Fruit fly (Drosophila melanogaster) whole organism, embryonic: Measurements from ENCODE around the gene CG31792.

Experiments
- ATbp ChIP-seq: fragments of 200-800 bp; sonication (Bioruptor generic); optimal IDR thresholded peaks from 2 replicates; lab custom pipeline; 2017; ENCODE audit warnings: missing biosample characterization, mild to moderate bottlenecking, missing genetic modification characterization, missing genetic modification reagents
- Atf6 ChIP-seq: fragments of 200-800 bp; sonication (Bioruptor generic); IDR thresholded peaks from 2 replicates; pipeline ENCODE4 v1.3.6; 2022; ENCODE audit warnings: missing biosample characterization, missing genetic modification characterization
- Bgb ChIP-seq: fragments of 200-800 bp; sonication (Bioruptor generic); IDR thresholded peaks from 2 replicates; pipeline ENCODE4 v1.3.6; 2022; ENCODE audit warnings: missing biosample characterization, missing genetic modification characterization; ENCODE audit not compliant: partially characterized antibody
- BtbVII ChIP-seq: fragments of 200-800 bp; sonication (Bioruptor generic); optimal IDR thresholded peaks from 3 replicates; lab custom pipeline; 2017; ENCODE audit warnings: missing biosample characterization, mild to moderate bottlenecking, missing genetic modification characterization
- CG10543 ChIP-seq: fragments of 200-800 bp; sonication (Bioruptor generic); optimal IDR thresholded peaks from 3 replicates; lab custom pipeline; 2017; ENCODE audit warnings: missing biosample characterization, mild to moderate bottlenecking, missing genetic modification characterization, moderate library complexity
- CG11695 ChIP-seq: fragments of 200-800 bp; sonication (Bioruptor generic); IDR thresholded peaks from 3 replicates; pipeline ENCODE4 v1.3.6; 2022; ENCODE audit warnings: missing biosample characterization, missing genetic modification characterization
- CG13296 ChIP-seq: fragments of 200-800 bp; sonication (Bioruptor generic); optimal IDR thresholded peaks from 3 replicates; lab custom pipeline; 2018; ENCODE audit warnings: missing biosample characterization, mild to moderate bottlenecking, missing genetic modification characterization
- CG15479 ChIP-seq: fragments of 200-800 bp; sonication (Bioruptor generic); optimal IDR thresholded peaks from 3 replicates; lab custom pipeline; 2019; ENCODE audit warnings: missing biosample characterization, mild to moderate bottlenecking, missing genetic modification characterization, moderate library complexity
- CG15514 ChIP-seq: fragments of 200-800 bp; sonication (Bioruptor generic); optimal IDR thresholded peaks from 3 replicates; lab custom pipeline; 2017; ENCODE audit warnings: missing biosample characterization, missing genetic modification characterization, mild to moderate bottlenecking, moderate library complexity, missing genetic modification reagents
- CG15696 ChIP-seq: fragments of 200-800 bp; sonication (Bioruptor generic); optimal IDR thresholded peaks from 2 replicates; lab custom pipeline; 2019; ENCODE audit warnings: missing biosample characterization, mild to moderate bottlenecking, missing genetic modification characterization, moderate library complexity
- CG17829 ChIP-seq: fragments of 200-800 bp; optimal IDR thresholded peaks from 2 replicates; lab custom pipeline; 2019; ENCODE audit warnings: missing biosample characterization, mild to moderate bottlenecking, missing genetic modification characterization, moderate library complexity
- CG3065 ChIP-seq: fragments of 200-800 bp; sonication (Bioruptor generic); optimal IDR thresholded peaks from 2 replicates; lab custom pipeline; 2016; ENCODE audit warnings: missing biosample characterization, missing genetic modification characterization
- CG31224 ChIP-seq: fragments of 200-800 bp; sonication (Bioruptor generic); IDR thresholded peaks from 2 replicates; pipeline ENCODE4 v1.3.6; 2022; ENCODE audit warnings: missing biosample characterization, missing genetic modification characterization
- CG3407 ChIP-seq: fragments of 200-800 bp; sonication (Bioruptor generic); optimal IDR thresholded peaks from 2 replicates; lab custom pipeline; 2018; ENCODE audit warnings: missing biosample characterization, mild to moderate bottlenecking, missing genetic modification characterization
- CG5180 ChIP-seq: fragments of 200-800 bp; sonication (Bioruptor generic); optimal IDR thresholded peaks from 3 replicates; lab custom pipeline; 2017; ENCODE audit warnings: missing biosample characterization, missing genetic modification characterization, mild to moderate bottlenecking, moderate library complexity, missing genetic modification reagents
- CG5245 ChIP-seq: fragments of 200-800 bp; sonication (Bioruptor generic); optimal IDR thresholded peaks from 3 replicates; lab custom pipeline; 2016; ENCODE audit warnings: missing biosample characterization, missing genetic modification characterization
- CG6765 ChIP-seq: fragments of 200-800 bp; sonication (Bioruptor generic); optimal IDR thresholded peaks from 3 replicates; lab custom pipeline; 2017; ENCODE audit warnings: missing biosample characterization, mild to moderate bottlenecking, missing genetic modification characterization
- CG7372 ChIP-seq: fragments of 200-800 bp; sonication (Bioruptor generic); IDR thresholded peaks from 2 replicates; pipeline ENCODE4 v1.3.6; 2022; ENCODE audit warnings: missing biosample characterization, missing genetic modification characterization
- CG9876 ChIP-seq: fragments of 200-800 bp; sonication (Bioruptor generic); optimal IDR thresholded peaks from 2 replicates; lab custom pipeline; 2016; ENCODE audit warnings: missing biosample characterization, missing genetic modification characterization
- CkIIα-i1 ChIP-seq: fragments of 200-800 bp; sonication (Bioruptor generic); IDR thresholded peaks from 2 replicates; pipeline ENCODE4 v1.3.6; 2022; ENCODE audit warnings: missing biosample characterization, missing genetic modification characterization
- Dbx ChIP-seq: fragments of 200-800 bp; sonication (Bioruptor generic); IDR thresholded peaks from 3 replicates; pipeline ENCODE4 v1.3.6; 2022; ENCODE audit warnings: missing biosample characterization, missing genetic modification characterization
- Eip74EF ChIP-seq, 2 experiments: fragments of 200-800 bp in 1 of 2; fragments of >200 bp in 1 of 2; sonication (Bioruptor generic) in 1 of 2; optimal IDR thresholded peaks; 2 replicates each; lab custom pipeline; 2017 to 2019; ENCODE audit warnings: missing biosample characterization in 2 of 2, missing genetic modification characterization in 2 of 2, mild to moderate bottlenecking in 1 of 2, moderate library complexity in 1 of 2
- Ets65A ChIP-seq: fragments of 200-800 bp; sonication (Bioruptor generic); peaks from one replicate; lab custom pipeline; 2016; ENCODE audit warnings: missing biosample characterization, missing genetic modification characterization
- Gsc ChIP-seq: fragments of 200-800 bp; sonication (Bioruptor generic); IDR thresholded peaks from 2 replicates; pipeline ENCODE4 v1.3.6; 2022; ENCODE audit warnings: missing biosample characterization, missing genetic modification characterization
- H2.0 ChIP-seq: fragments of 200-800 bp; sonication (Bioruptor generic); IDR thresholded peaks from 2 replicates; pipeline ENCODE4 v1.3.6; 2022; ENCODE audit warnings: missing biosample characterization, missing genetic modification characterization
- HLH4C ChIP-seq: fragments of 200-800 bp; sonication (Bioruptor generic); IDR thresholded peaks from 3 replicates; pipeline ENCODE4 v1.3.6; 2022; ENCODE audit warnings: missing biosample characterization, missing genetic modification characterization; ENCODE audit not compliant: partially characterized antibody
- Hand ChIP-seq: fragments of 200-800 bp; sonication (Bioruptor generic); optimal IDR thresholded peaks from 2 replicates; lab custom pipeline; 2017; ENCODE audit warnings: mild to moderate bottlenecking, missing biosample characterization, missing genetic modification reagents, missing genetic modification characterization
- Hey ChIP-seq: fragments of 200-800 bp; sonication (Bioruptor generic); optimal IDR thresholded peaks from 3 replicates; lab custom pipeline; 2018; ENCODE audit warnings: missing biosample characterization, mild to moderate bottlenecking, missing genetic modification characterization
- HmgZ ChIP-seq: fragments of 200-800 bp; sonication (Bioruptor generic); optimal IDR thresholded peaks from 2 replicates; lab custom pipeline; 2018; ENCODE audit warnings: missing biosample characterization, mild to moderate bottlenecking, missing genetic modification characterization
- Hmr ChIP-seq: fragments of 200-800 bp; sonication (Bioruptor generic); optimal IDR thresholded peaks from 3 replicates; lab custom pipeline; 2017; ENCODE audit warnings: mild to moderate bottlenecking, missing biosample characterization, missing genetic modification reagents, missing genetic modification characterization
- Optix ChIP-seq: fragments of 200-800 bp; sonication (Bioruptor generic); IDR thresholded peaks from 3 replicates; pipeline ENCODE4 v1.3.6; 2022; ENCODE audit warnings: missing biosample characterization, missing genetic modification characterization
- Side ChIP-seq: fragments of 200-800 bp; sonication (Bioruptor generic); optimal IDR thresholded peaks from 2 replicates; lab custom pipeline; 2016; ENCODE audit warnings: missing biosample characterization, missing genetic modification characterization
- Sox100B ChIP-seq: fragments of 200-800 bp; sonication (Bioruptor generic); optimal IDR thresholded peaks from 3 replicates; lab custom pipeline; 2018; ENCODE audit warnings: missing biosample characterization, mild to moderate bottlenecking, missing genetic modification characterization
- abd-A ChIP-seq: fragments of 200-800 bp; sonication (Bioruptor generic); optimal IDR thresholded peaks from 3 replicates; lab custom pipeline; 2019; ENCODE audit warnings: missing biosample characterization, mild to moderate bottlenecking, missing genetic modification characterization, moderate library complexity
- bcd ChIP-seq: fragments of 200-800 bp; sonication (Bioruptor generic); optimal IDR thresholded peaks from 2 replicates; lab custom pipeline; 2017; ENCODE audit warnings: missing biosample characterization, mild to moderate bottlenecking, missing genetic modification characterization
- btn ChIP-seq: fragments of 200-800 bp; sonication (Bioruptor generic); optimal IDR thresholded peaks from 2 replicates; lab custom pipeline; 2016; ENCODE audit warnings: missing biosample characterization, missing genetic modification characterization
- dan ChIP-seq: fragments of 200-800 bp; sonication (Bioruptor generic); IDR thresholded peaks from 2 replicates; pipeline ENCODE4 v1.3.6; 2022; ENCODE audit warnings: missing biosample characterization, missing genetic modification characterization
- dati ChIP-seq: fragments of 200-800 bp; sonication (Bioruptor generic); IDR thresholded peaks from 2 replicates; pipeline ENCODE4 v1.3.6; 2022; ENCODE audit warnings: missing biosample characterization, missing genetic modification characterization
- disco-r ChIP-seq: fragments of 200-800 bp; sonication (Bioruptor generic); optimal IDR thresholded peaks from 2 replicates; lab custom pipeline; 2016; ENCODE audit warnings: missing biosample characterization, missing genetic modification characterization
- dm ChIP-seq: fragments of 200-800 bp; sonication (Bioruptor generic); optimal IDR thresholded peaks from 3 replicates; lab custom pipeline; 2016; ENCODE audit warnings: missing biosample characterization, missing genetic modification characterization
- hbn ChIP-seq: fragments of 200-800 bp; sonication (Bioruptor generic); IDR thresholded peaks from 2 replicates; pipeline ENCODE4 v1.3.6; 2022; ENCODE audit warnings: missing biosample characterization, missing genetic modification characterization; ENCODE audit not compliant: partially characterized antibody
- ind ChIP-seq: fragments of 200-800 bp; sonication (Bioruptor generic); optimal IDR thresholded peaks from 3 replicates; lab custom pipeline; 2016; ENCODE audit warnings: missing biosample characterization, missing genetic modification characterization
- inv ChIP-seq: fragments of 200-800 bp; sonication (Bioruptor generic); IDR thresholded peaks from 2 replicates; pipeline ENCODE4 v1.3.6; 2022; ENCODE audit warnings: missing biosample characterization, missing genetic modification characterization; ENCODE audit not compliant: partially characterized antibody
- ken ChIP-seq: fragments of 200-800 bp; sonication (Bioruptor generic); IDR thresholded peaks from 3 replicates; pipeline ENCODE4 v1.3.6; 2022; ENCODE audit warnings: missing biosample characterization, missing genetic modification characterization
- kni ChIP-seq: fragments of 200-800 bp; sonication (Bioruptor generic); optimal IDR thresholded peaks from 3 replicates; lab custom pipeline; 2017; ENCODE audit warnings: mild to moderate bottlenecking, missing biosample characterization, missing genetic modification reagents, missing genetic modification characterization
- nerfin-1 ChIP-seq: fragments of 200-800 bp; sonication (Bioruptor generic); optimal IDR thresholded peaks from 3 replicates; lab custom pipeline; 2019; ENCODE audit warnings: missing biosample characterization, mild to moderate bottlenecking, missing genetic modification characterization, moderate library complexity
- psq ChIP-seq: fragments of 200-800 bp; sonication (Bioruptor generic); optimal IDR thresholded peaks from 2 replicates; lab custom pipeline; 2017; ENCODE audit warnings: missing biosample characterization, missing genetic modification characterization
- sim ChIP-seq: fragments of 200-800 bp; sonication (Bioruptor generic); IDR thresholded peaks from 2 replicates; pipeline ENCODE4 v1.3.6; 2022; ENCODE audit warnings: missing biosample characterization, missing genetic modification characterization
- tin ChIP-seq: fragments of 200-800 bp; sonication (Bioruptor generic); optimal IDR thresholded peaks from 3 replicates; lab custom pipeline; 2016; ENCODE audit warnings: missing biosample characterization, missing genetic modification characterization
- zen ChIP-seq: fragments of 200-800 bp; sonication (Bioruptor generic); optimal IDR thresholded peaks from 3 replicates; lab custom pipeline; 2018; ENCODE audit warnings: missing biosample characterization, mild to moderate bottlenecking, missing genetic modification characterization, moderate library complexity

The CG31792 gene

dm6 chr2L:18953512-18954254 lies 43.6 kb upstream of the CG31792 start (continued):
- TF ChIP-seq CG10543: no peak
- TF ChIP-seq Hmr (GFP tag; lab: Kevin White, UChicago): peak; percentile 55
- TF ChIP-seq Ets65A: no peak
- TF ChIP-seq CG15696: no peak
- TF ChIP-seq CG7372 (GFP tag; lab: Robert Waterston, UW): no peak
- TF ChIP-seq CG9876 (GFP tag; lab: Kevin White, UChicago): no peak
- TF ChIP-seq inv: no peak
- no peak for TF ChIP-seq Eip74EF (GFP tag; optimal IDR thresholded peaks at IDR 0.05; lab: Kevin White, UChicago)
- TF ChIP-seq CG5245 (GFP tag; lab: Kevin White, UChicago): no peak
- no peak for TF ChIP-seq ATbp (GFP tag; lab: Kevin White, UChicago)
- no peak for TF ChIP-seq CG11695 (GFP tag; lab: Robert Waterston, UW)
- no peak for TF ChIP-seq Optix (GFP tag; lab: Robert Waterston, UW)
- no peak for TF ChIP-seq CG3407 (GFP tag; lab: Kevin White, UChicago)
- TF ChIP-seq HLH4C (GFP tag; lab: Robert Waterston, UW): no peak
- peak; percentile 37 for TF ChIP-seq Sox100B
- TF ChIP-seq ken (GFP tag; lab: Robert Waterston, UW): no peak
- no peak for TF ChIP-seq zen (tag; lab: Kevin White, UChicago)
- no peak for TF ChIP-seq abd-A
- no peak for TF ChIP-seq bcd (GFP tag; lab: Kevin White, UChicago)
- peak; percentile 29 for TF ChIP-seq CG17829 (tag; lab: Kevin White, UChicago)
- no peak for TF ChIP-seq CG3065 (GFP tag; lab: Kevin White, UChicago)
- peak; percentile 8 for TF ChIP-seq BtbVII (GFP tag; lab: Kevin White, UChicago)
- no peak for TF ChIP-seq CG31224
- no peak for TF ChIP-seq Dbx (GFP tag; lab: Robert Waterston, UW)
- no peak for TF ChIP-seq nerfin-1
- no peak for TF ChIP-seq CkIIα-i1
- no peak for TF ChIP-seq dm (GFP tag; lab: Kevin White, UChicago)
- TF ChIP-seq HmgZ (tag; lab: Kevin White, UChicago): peak; percentile 10
- TF ChIP-seq CG15479 (GFP tag; lab: Kevin White, UChicago): no peak
- no peak for TF ChIP-seq hbn (GFP tag; lab: Robert Waterston, UW)
- no peak for TF ChIP-seq CG6765 (GFP tag; lab: Kevin White, UChicago)
- TF ChIP-seq Bgb (GFP tag; lab: Robert Waterston, UW): no peak
- no peak for TF ChIP-seq kni (GFP tag; lab: Kevin White, UChicago)
- no peak for TF ChIP-seq tin (GFP tag; lab: Kevin White, UChicago)
- no peak for TF ChIP-seq CG5180 (GFP tag; lab: Kevin White, UChicago)
- no peak for TF ChIP-seq psq (GFP tag; lab: Kevin White, UChicago)
- TF ChIP-seq ind (GFP tag; lab: Kevin White, UChicago): no peak
- no peak for TF ChIP-seq CG15514 (GFP tag; lab: Kevin White, UChicago)
- TF ChIP-seq btn: no peak
- no peak for TF ChIP-seq sim (GFP tag; lab: Robert Waterston, UW)
- TF ChIP-seq H2.0 (GFP tag; lab: Robert Waterston, UW): no peak
- TF ChIP-seq disco-r (GFP tag; lab: Kevin White, UChicago): no peak
- no peak for TF ChIP-seq Side (GFP tag; lab: Kevin White, UChicago)
- TF ChIP-seq Hand (GFP tag; lab: Kevin White, UChicago): no peak
- TF ChIP-seq dan (GFP tag; lab: Robert Waterston, UW): no peak
- TF ChIP-seq dati (GFP tag; lab: Robert Waterston, UW): no peak
- no peak for TF ChIP-seq Atf6
- TF ChIP-seq Hey (tag; lab: Kevin White, UChicago): no peak
- no peak for TF ChIP-seq CG13296 (GFP tag; lab: Kevin White, UChicago)
- TF ChIP-seq Gsc (GFP tag; lab: Robert Waterston, UW): no peak
